Worm (Caenorhabditis elegans) whole organism, early embryonic: ENCODE results near the gene acly-2.

Source experiments
- ama-1 ChIP-seq: fragments of 150-350 bp; optimal IDR thresholded peaks from 2 replicates; lab custom pipeline; 2014
- ets-7 ChIP-seq: sonication (generic microtip); optimal IDR thresholded peaks from 2 replicates; lab custom pipeline; 2016; ENCODE audit warnings: missing genotype, missing genetic modification characterization, missing compliant biosample characterization
- tbx-11 ChIP-seq: fragments of 200-800 bp; sonication (Bioruptor generic); IDR thresholded peaks from 2 replicates; pipeline ENCODE4 v1.3.6; 2022; ENCODE audit warnings: missing genetic modification characterization, missing compliant biosample characterization

- TF ChIP-seq tbx-11 (GFP tag; lab: Robert Waterston, UW): no peak
- no peak for TF ChIP-seq ets-7
- no peak for TF ChIP-seq ama-1
Measured at ce11 chrV:13129895-13130294, 13.6 kb downstream of the acly-2 start, which contains the start of gene eat-6.
